Worm (Caenorhabditis elegans) whole organism, late embryonic: Measurements from ENCODE around the gene erd-2.2.

Experiments
- F13H6.1 ChIP-seq: sonication (generic microtip); optimal IDR thresholded peaks from 2 replicates; lab custom pipeline; 2016; ENCODE audit warnings: missing genetic modification characterization, missing compliant biosample characterization
- K09A11.1 ChIP-seq: sonication (generic microtip); optimal IDR thresholded peaks from 2 replicates; lab custom pipeline; 2017; ENCODE audit warnings: antibody characterized with exemption, mild to moderate bottlenecking, missing genetic modification characterization, missing compliant biosample characterization; ENCODE audit not compliant: insufficient read depth
- T23F11.4 ChIP-seq: fragments of 200-800 bp; sonication (Bioruptor generic); optimal IDR thresholded peaks from 2 replicates; lab custom pipeline; 2018; ENCODE audit warnings: mild to moderate bottlenecking, missing genetic modification characterization, missing compliant biosample characterization
- ama-1 ChIP-seq: fragments of 150-350 bp; optimal IDR thresholded peaks from 2 replicates; lab custom pipeline; 2014
- ceh-18 ChIP-seq: sonication (generic microtip); optimal IDR thresholded peaks from 2 replicates; lab custom pipeline; 2016; ENCODE audit warnings: missing genetic modification characterization, missing compliant biosample characterization
- ceh-19 ChIP-seq: fragments of 200-800 bp; sonication (Bioruptor generic); optimal IDR thresholded peaks from 2 replicates; lab custom pipeline; 2018; ENCODE audit warnings: mild to moderate bottlenecking, missing genetic modification characterization, missing compliant biosample characterization
- ceh-2 ChIP-seq: sonication (generic microtip); optimal IDR thresholded peaks from 2 replicates; lab custom pipeline; 2016; ENCODE audit warnings: missing genotype, missing genetic modification characterization, missing compliant biosample characterization
- ceh-30 ChIP-seq: fragments of 150-350 bp; optimal IDR thresholded peaks from 2 replicates; lab custom pipeline; 2014; ENCODE audit warnings: missing biosample characterization, missing genetic modification characterization
- ceh-34 ChIP-seq: sonication (generic microtip); optimal IDR thresholded peaks from 2 replicates; lab custom pipeline; 2016; ENCODE audit warnings: mild to moderate bottlenecking, missing genetic modification characterization, missing compliant biosample characterization
- ceh-48 ChIP-seq: sonication (generic microtip); optimal IDR thresholded peaks from 2 replicates; lab custom pipeline; 2016; ENCODE audit warnings: missing genetic modification characterization, inconsistent platforms, missing compliant biosample characterization
- ceh-6 ChIP-seq: fragments of 200-800 bp; sonication (Bioruptor generic); optimal IDR thresholded peaks from 2 replicates; lab custom pipeline; 2018; ENCODE audit warnings: mild to moderate bottlenecking, missing genetic modification characterization, missing compliant biosample characterization
- ceh-9 ChIP-seq: sonication (generic microtip); optimal IDR thresholded peaks from 2 replicates; lab custom pipeline; 2016; ENCODE audit warnings: mild to moderate bottlenecking, missing genetic modification characterization, inconsistent platforms, missing compliant biosample characterization
- dve-1 ChIP-seq: sonication (generic microtip); optimal IDR thresholded peaks from 2 replicates; lab custom pipeline; 2017; ENCODE audit warnings: antibody characterized with exemption, mild to moderate bottlenecking, missing genetic modification characterization, missing compliant biosample characterization
- elt-2 ChIP-seq: sonication (generic microtip); optimal IDR thresholded peaks from 2 replicates; lab custom pipeline; 2016; ENCODE audit warnings: missing genetic modification reagents, missing genetic modification characterization, missing compliant biosample characterization
- eyg-1 ChIP-seq: sonication (generic microtip); optimal IDR thresholded peaks from 2 replicates; lab custom pipeline; 2016; ENCODE audit warnings: missing genotype, missing genetic modification characterization, missing compliant biosample characterization
- fax-1 ChIP-seq: sonication (generic microtip); optimal IDR thresholded peaks from 2 replicates; lab custom pipeline; 2016; ENCODE audit warnings: missing genotype, missing genetic modification characterization, missing compliant biosample characterization
- fkh-6 ChIP-seq: sonication (generic microtip); optimal IDR thresholded peaks from 2 replicates; lab custom pipeline; 2016; ENCODE audit warnings: missing genetic modification characterization, missing compliant biosample characterization
- gmeb-2 ChIP-seq: sonication (generic microtip); optimal IDR thresholded peaks from 2 replicates; lab custom pipeline; 2016; ENCODE audit warnings: missing genetic modification characterization, inconsistent platforms, missing compliant biosample characterization
- hlh-30 ChIP-seq: sonication (generic microtip); optimal IDR thresholded peaks from 2 replicates; lab custom pipeline; 2017; ENCODE audit warnings: antibody characterized with exemption, missing genetic modification characterization, missing compliant biosample characterization; ENCODE audit not compliant: insufficient read depth
- lim-6 ChIP-seq: sonication (generic microtip); optimal IDR thresholded peaks from 2 replicates; lab custom pipeline; 2016; ENCODE audit warnings: missing genetic modification characterization, missing compliant biosample characterization
- nfya-1 ChIP-seq: sonication (generic microtip); optimal IDR thresholded peaks from 2 replicates; lab custom pipeline; 2017; ENCODE audit warnings: missing genetic modification characterization, mild to moderate bottlenecking, missing compliant biosample characterization, antibody characterized with exemption, moderate library complexity
- odd-2 ChIP-seq: sonication (generic microtip); optimal IDR thresholded peaks from 2 replicates; lab custom pipeline; 2017; ENCODE audit warnings: antibody characterized with exemption, mild to moderate bottlenecking, missing genetic modification characterization, missing compliant biosample characterization
- pat-9 ChIP-seq: fragments of 200-800 bp; sonication (Bioruptor generic); optimal IDR thresholded peaks from 2 replicates; lab custom pipeline; 2018; ENCODE audit warnings: mild to moderate bottlenecking, missing genetic modification characterization, moderate library complexity, missing compliant biosample characterization
- ref-2 ChIP-seq: sonication (generic microtip); optimal IDR thresholded peaks from 2 replicates; lab custom pipeline; 2016; ENCODE audit warnings: missing genetic modification characterization, missing compliant biosample characterization
- sdc-2 ChIP-seq: sonication (generic microtip); optimal IDR thresholded peaks from 2 replicates; lab custom pipeline; 2016; ENCODE audit warnings: missing genotype, missing genetic modification characterization, missing compliant biosample characterization
- sox-2 ChIP-seq: fragments of 200-800 bp; sonication (Bioruptor generic); IDR thresholded peaks from 2 replicates; pipeline ENCODE4 v1.3.6; 2022; ENCODE audit warnings: missing genetic modification reagents, missing genetic modification characterization, missing compliant biosample characterization
- syd-9 ChIP-seq: sonication (generic microtip); optimal IDR thresholded peaks from 2 replicates; lab custom pipeline; 2016; ENCODE audit warnings: mild to moderate bottlenecking, missing genetic modification characterization, moderate library complexity, missing compliant biosample characterization
- tbx-2 ChIP-seq: sonication (generic microtip); optimal IDR thresholded peaks from 2 replicates; lab custom pipeline; 2016; ENCODE audit warnings: missing genetic modification characterization, missing compliant biosample characterization
- tbx-7 ChIP-seq: sonication (generic microtip); optimal IDR thresholded peaks from 2 replicates; lab custom pipeline; 2016; ENCODE audit warnings: missing genotype, missing genetic modification characterization, missing compliant biosample characterization
- unc-3 ChIP-seq, 2 experiments: fragments of 200-800 bp in 1 of 2; sonication (Bioruptor generic) in 1 of 2; sonication (generic microtip) in 1 of 2; conservative IDR thresholded peaks in 1 of 2; optimal IDR thresholded peaks in 1 of 2; 2 replicates each; pipeline versions ENCODE4 v1.3.6 to Lab custom; 2016 to 2022; ENCODE audit warnings: missing compliant biosample characterization in 2 of 2, missing genetic modification characterization in 2 of 2, missing genetic modification reagents in 1 of 2
- unc-42 ChIP-seq: sonication (generic microtip); optimal IDR thresholded peaks from 2 replicates; lab custom pipeline; 2016; ENCODE audit warnings: missing genotype, missing genetic modification characterization, missing compliant biosample characterization
- unc-55 ChIP-seq: sonication (generic microtip); optimal IDR thresholded peaks from 2 replicates; lab custom pipeline; 2017; ENCODE audit warnings: missing biosample characterization, missing genetic modification reagents, missing genetic modification characterization

The erd-2.2 gene

ce11 chrIII:5948162-5948933 is 41.5 kb downstream of the erd-2.2 start, which contains the start of the genes F25B5.6 and F25B5.3:
TSS of gene F25B5.6 (minus strand) at chrIII:5948733.
TSS of gene F25B5.3 (plus strand) at chrIII:5948883.
- no peak for TF ChIP-seq lim-6 (tag; lab: Kevin White, UChicago)
- peak; percentile 35 for TF ChIP-seq unc-42 (tag; lab: Kevin White, UChicago)
- TF ChIP-seq dve-1 (tag; lab: Kevin White, UChicago): no peak

ce11 chrIII:5948986-5949385 is 42.1 kb downstream of the erd-2.2 start:
- no peak for TF ChIP-seq F13H6.1 (tag; lab: Kevin White, UChicago)
- no peak for TF ChIP-seq gmeb-2
- TF ChIP-seq fkh-6 (tag; lab: Kevin White, UChicago): no peak
- no peak for TF ChIP-seq ceh-9 (tag; lab: Kevin White, UChicago)
- TF ChIP-seq syd-9 (tag; lab: Kevin White, UChicago): no peak
- TF ChIP-seq odd-2: no peak
- TF ChIP-seq unc-42 (tag; lab: Kevin White, UChicago): no peak
- TF ChIP-seq ceh-30 (tag; lab: Kevin White, UChicago): no peak
- TF ChIP-seq sox-2: no peak
- no peak for TF ChIP-seq tbx-2
- no peak for TF ChIP-seq elt-2
- no peak for TF ChIP-seq fax-1 (tag; lab: Kevin White, UChicago)
- no peak for TF ChIP-seq tbx-7 (tag; lab: Kevin White, UChicago)
- no peak for TF ChIP-seq ref-2 (tag; lab: Kevin White, UChicago)

- TF ChIP-seq T23F11.4: no peak
- no peak for TF ChIP-seq ceh-6 (GFP tag; lab: Kevin White, UChicago)
- no peak for TF ChIP-seq ceh-19 (GFP tag; lab: Kevin White, UChicago)
- TF ChIP-seq unc-3 (GFP tag; conservative IDR thresholded peaks at IDR 0.05; lab: Robert Waterston, UW): no peak
- TF ChIP-seq unc-3 (tag; optimal IDR thresholded peaks at IDR 0.05; lab: Kevin White, UChicago): no peak
- TF ChIP-seq gmeb-2: no peak
- TF ChIP-seq dve-1 (tag; lab: Kevin White, UChicago): no peak
- no peak for TF ChIP-seq ceh-2 (tag; lab: Kevin White, UChicago)
- no peak for TF ChIP-seq sdc-2 (tag; lab: Kevin White, UChicago)
- no peak for TF ChIP-seq pat-9 (tag; lab: Kevin White, UChicago)
- no peak for TF ChIP-seq K09A11.1 (tag; lab: Kevin White, UChicago)
- no peak for TF ChIP-seq hlh-30 (tag; lab: Kevin White, UChicago)
- TF ChIP-seq eyg-1 (tag; lab: Kevin White, UChicago): no peak
- TF ChIP-seq ceh-18 (tag; lab: Kevin White, UChicago): peak; percentile 40
- TF ChIP-seq syd-9 (tag; lab: Kevin White, UChicago): no peak
- TF ChIP-seq unc-42 (tag; lab: Kevin White, UChicago): peak; percentile 30
- no peak for TF ChIP-seq ceh-9 (tag; lab: Kevin White, UChicago)
- no peak for TF ChIP-seq ceh-48 (tag; lab: Kevin White, UChicago)
- TF ChIP-seq unc-55 (GFP tag; lab: Kevin White, UChicago): peak; percentile 21
Observed at ce11 chrIII:5949817-5950216, 43.0 kb downstream of the erd-2.2 start.

ce11 chrIII:5950756-5951345 is 44.0 kb downstream of the erd-2.2 start:
- TF ChIP-seq T23F11.4: no peak
- no peak for TF ChIP-seq ceh-34 (tag; lab: Kevin White, UChicago)
- TF ChIP-seq K09A11.1 (tag; lab: Kevin White, UChicago): no peak
- TF ChIP-seq nfya-1: no peak
- TF ChIP-seq ama-1 (lab: Kevin White, UChicago): no peak
